Worm (Caenorhabditis elegans) whole organism, L2 larva: ENCODE measurements around the gene sdz-13.

ENCODE experiments used
- F13H6.1 ChIP-seq: sonication (generic microtip); optimal IDR thresholded peaks from 2 replicates; lab custom pipeline; 2016; ENCODE audit warnings: missing genetic modification characterization, missing compliant biosample characterization
- R02D3.7 ChIP-seq: fragments of 150-350 bp; optimal IDR thresholded peaks from 2 replicates; lab custom pipeline; 2014; ENCODE audit warnings: missing biosample characterization, missing genetic modification characterization
- Y55F3AM.14 ChIP-seq: fragments of 200-800 bp; sonication (Bioruptor generic); optimal IDR thresholded peaks from 2 replicates; lab custom pipeline; 2018; ENCODE audit warnings: mild to moderate bottlenecking, missing genetic modification characterization, missing compliant biosample characterization
- ZK546.5 ChIP-seq: sonication (generic microtip); optimal IDR thresholded peaks from 2 replicates; lab custom pipeline; 2017; ENCODE audit warnings: missing biosample characterization, missing genetic modification characterization
- aly-2 ChIP-seq: fragments of 150-350 bp; optimal IDR thresholded peaks from 2 replicates; lab custom pipeline; 2014; ENCODE audit warnings: missing biosample characterization, missing genetic modification characterization
- ama-1 ChIP-seq: fragments of 150-350 bp; optimal IDR thresholded peaks from 2 replicates; lab custom pipeline; 2018; ENCODE audit warnings: inconsistent platforms
- ceh-16 ChIP-seq: fragments of 150-350 bp; optimal IDR thresholded peaks from 2 replicates; lab custom pipeline; 2014; ENCODE audit warnings: missing biosample characterization, missing genetic modification characterization
- ceh-82 ChIP-seq: fragments of 150-350 bp; optimal IDR thresholded peaks from 2 replicates; lab custom pipeline; 2014; ENCODE audit warnings: missing biosample characterization, missing genetic modification characterization
- crh-2 ChIP-seq: sonication (generic microtip); optimal IDR thresholded peaks from 2 replicates; lab custom pipeline; 2017; ENCODE audit warnings: missing biosample characterization, missing genetic modification characterization
- dmd-4 ChIP-seq: sonication (generic microtip); optimal IDR thresholded peaks from 2 replicates; lab custom pipeline; 2017; ENCODE audit warnings: missing biosample characterization, missing genetic modification characterization
- egl-27 ChIP-seq: sonication (generic microtip); optimal IDR thresholded peaks from 3 replicates; lab custom pipeline; 2017; ENCODE audit warnings: missing biosample characterization, missing genetic modification reagents, missing genetic modification characterization
- elt-1 ChIP-seq: fragments of 150-350 bp; optimal IDR thresholded peaks from 2 replicates; lab custom pipeline; 2014; ENCODE audit warnings: missing biosample characterization, missing genetic modification characterization
- fos-1 ChIP-seq: fragments of 150-350 bp; optimal IDR thresholded peaks from 2 replicates; lab custom pipeline; 2014; ENCODE audit warnings: missing biosample characterization, missing genetic modification characterization
- gmeb-1 ChIP-seq: fragments of 150-350 bp; optimal IDR thresholded peaks from 2 replicates; lab custom pipeline; 2014; ENCODE audit warnings: missing biosample characterization, missing genetic modification characterization
- lin-39 ChIP-seq: fragments of 150-350 bp; optimal IDR thresholded peaks from 2 replicates; lab custom pipeline; 2014; ENCODE audit warnings: missing biosample characterization, missing genetic modification reagents, missing genetic modification characterization
- lsy-2 ChIP-seq, 2 experiments: fragments of 150-350 bp in 1 of 2; sonication (generic microtip) in 1 of 2; optimal IDR thresholded peaks; 2 replicates each; lab custom pipeline; 2014 to 2017; ENCODE audit warnings: missing biosample characterization in 2 of 2, missing genetic modification characterization in 2 of 2
- mbf-1 ChIP-seq: sonication (generic microtip); optimal IDR thresholded peaks from 2 replicates; lab custom pipeline; 2017; ENCODE audit warnings: missing biosample characterization, missing genetic modification characterization
- mdl-1 ChIP-seq, 2 experiments: fragments of 150-350 bp in 1 of 2; sonication (generic microtip) in 1 of 2; optimal IDR thresholded peaks; 2 replicates each; lab custom pipeline; 2017; ENCODE audit warnings: missing biosample characterization in 2 of 2, missing genetic modification characterization in 2 of 2
- nhr-11 ChIP-seq: fragments of 150-350 bp; optimal IDR thresholded peaks from 2 replicates; lab custom pipeline; 2014; ENCODE audit warnings: missing biosample characterization, missing genetic modification characterization
- nhr-12 ChIP-seq: fragments of 150-350 bp; optimal IDR thresholded peaks from 2 replicates; lab custom pipeline; 2014; ENCODE audit warnings: missing biosample characterization, missing genetic modification characterization
- nhr-21 ChIP-seq: fragments of 150-350 bp; optimal IDR thresholded peaks from 2 replicates; lab custom pipeline; 2014; ENCODE audit warnings: missing biosample characterization, missing genetic modification characterization
- nhr-23 ChIP-seq: fragments of 150-350 bp; optimal IDR thresholded peaks from 2 replicates; lab custom pipeline; 2014; ENCODE audit warnings: missing biosample characterization, missing genetic modification reagents, missing genetic modification characterization
- nhr-237 ChIP-seq: fragments of 150-350 bp; optimal IDR thresholded peaks from 2 replicates; lab custom pipeline; 2014; ENCODE audit warnings: missing biosample characterization, missing genetic modification characterization
- nhr-25 ChIP-seq: fragments of 150-350 bp; sonication (generic microtip); optimal IDR thresholded peaks from 3 replicates; lab custom pipeline; 2014; ENCODE audit warnings: missing biosample characterization, missing genetic modification characterization
- nhr-6 ChIP-seq: fragments of 150-350 bp; optimal IDR thresholded peaks from 2 replicates; lab custom pipeline; 2014; ENCODE audit warnings: missing biosample characterization, missing genetic modification characterization
- nhr-77 ChIP-seq: fragments of 150-350 bp; optimal IDR thresholded peaks from 2 replicates; lab custom pipeline; 2014; ENCODE audit warnings: missing biosample characterization, missing genetic modification characterization
- skn-1 ChIP-seq: sonication (generic microtip); optimal IDR thresholded peaks from 2 replicates; lab custom pipeline; 2017; ENCODE audit warnings: missing biosample characterization, missing genetic modification characterization
- sma-3 ChIP-seq: sonication (generic microtip); optimal IDR thresholded peaks from 2 replicates; lab custom pipeline; 2016; ENCODE audit warnings: missing genetic modification reagents, missing genetic modification characterization, missing compliant biosample characterization
- snpc-4 ChIP-seq: fragments of 150-350 bp; optimal IDR thresholded peaks from 2 replicates; lab custom pipeline; 2014; ENCODE audit warnings: missing biosample characterization, missing genetic modification characterization
- zag-1 ChIP-seq: fragments of 150-350 bp; optimal IDR thresholded peaks from 2 replicates; lab custom pipeline; 2014; ENCODE audit warnings: missing biosample characterization, missing genetic modification characterization
- ztf-1 ChIP-seq: fragments of 200-800 bp; sonication (Bioruptor generic); conservative IDR thresholded peaks from 2 replicates; pipeline ENCODE4 v1.3.6; 2022; ENCODE audit warnings: missing genetic modification characterization, missing compliant biosample characterization
- ztf-11 ChIP-seq: sonication (generic microtip); optimal IDR thresholded peaks from 2 replicates; lab custom pipeline; 2017; ENCODE audit warnings: missing biosample characterization, missing genetic modification characterization

Gene sdz-13

DNA sequence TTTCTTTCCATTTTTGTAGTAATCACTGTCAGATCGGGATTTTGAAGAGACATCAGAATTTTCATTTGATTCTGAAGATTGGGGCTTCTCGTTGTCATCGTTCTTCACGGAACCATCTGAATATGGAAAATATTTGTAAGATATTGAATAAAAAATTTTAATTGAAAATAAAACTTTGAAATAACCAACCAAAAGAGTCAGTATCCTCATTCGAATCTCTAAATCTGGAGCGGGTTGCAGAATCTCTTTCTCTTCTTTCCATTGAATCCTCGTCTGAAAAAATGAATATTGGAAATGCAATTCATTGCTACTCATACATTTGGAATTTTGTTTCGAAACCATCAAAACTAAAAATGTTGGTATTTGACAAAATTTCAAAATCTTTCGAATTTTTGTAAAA lies 18.7 kb upstream of the sdz-13 start:
- TF ChIP-seq skn-1 (no peak), ZK546.5 (tag; lab: Kevin White, UChicago) (no peak), crh-2 (tag; lab: Kevin White, UChicago) (no peak), aly-2 (tag; lab: Kevin White, UChicago) (no peak), elt-1 (tag; lab: Kevin White, UChicago) (no peak), ceh-16 (tag; lab: Kevin White, UChicago) (no peak), ztf-11 (no peak), Y55F3AM.14 (no peak), R02D3.7 (tag; lab: Kevin White, UChicago) (no peak), lsy-2 (tag; optimal IDR thresholded peaks at IDR 0.05; lab: Kevin White, UChicago) (no peak), nhr-11 (no peak), F13H6.1 (no peak), nhr-21 (no peak)

DNA sequence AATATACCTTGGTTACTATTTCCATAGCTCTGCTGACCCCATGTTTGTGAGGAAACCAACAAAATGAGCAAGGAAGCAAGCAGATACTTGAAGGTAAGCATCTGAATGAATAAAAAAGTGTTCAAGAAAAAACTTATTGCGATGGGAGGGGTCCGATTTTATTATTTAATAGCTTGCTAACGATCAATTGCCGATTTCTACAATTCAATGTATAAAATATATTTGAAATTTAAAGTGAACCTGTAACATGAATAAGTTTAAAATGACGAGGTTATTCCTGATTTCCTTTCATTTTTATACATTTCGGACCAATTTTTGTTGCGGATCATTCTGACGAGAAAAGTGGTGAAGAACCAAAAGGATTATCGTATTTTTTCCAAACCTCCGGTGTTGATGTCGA lies 17.1 kb upstream of the sdz-13 start, which contains the start of gene srlf-13:
TSS of gene srlf-13 (minus strand) at position 101 of the 400 bp plus-strand sequence.
- TF ChIP-seq lin-39 (tag; lab: Kevin White, UChicago) (no peak), ama-1 (no peak), mdl-1 (tag; optimal IDR thresholded peaks at IDR 0.05; lab: Kevin White, UChicago) (no peak), nhr-237 (tag; lab: Kevin White, UChicago) (no peak), nhr-77 (tag; lab: Kevin White, UChicago) (no peak), dmd-4 (tag; lab: Kevin White, UChicago) (no peak), nhr-6 (no peak), nhr-25 (tag; lab: Kevin White, UChicago) (no peak), ceh-16 (tag; lab: Kevin White, UChicago) (no peak), aly-2 (tag; lab: Kevin White, UChicago) (no peak), nhr-23 (no peak), snpc-4 (tag; lab: Kevin White, UChicago) (no peak), ZK546.5 (tag; lab: Kevin White, UChicago) (no peak), ztf-11 (no peak), zag-1 (tag; lab: Kevin White, UChicago) (no peak), nhr-12 (tag; lab: Kevin White, UChicago) (no peak), mbf-1 (tag; lab: Kevin White, UChicago) (no peak), egl-27 (no peak), sma-3 (GFP tag; lab: Kevin White, UChicago) (no peak), ztf-1 (no peak)

DNA sequence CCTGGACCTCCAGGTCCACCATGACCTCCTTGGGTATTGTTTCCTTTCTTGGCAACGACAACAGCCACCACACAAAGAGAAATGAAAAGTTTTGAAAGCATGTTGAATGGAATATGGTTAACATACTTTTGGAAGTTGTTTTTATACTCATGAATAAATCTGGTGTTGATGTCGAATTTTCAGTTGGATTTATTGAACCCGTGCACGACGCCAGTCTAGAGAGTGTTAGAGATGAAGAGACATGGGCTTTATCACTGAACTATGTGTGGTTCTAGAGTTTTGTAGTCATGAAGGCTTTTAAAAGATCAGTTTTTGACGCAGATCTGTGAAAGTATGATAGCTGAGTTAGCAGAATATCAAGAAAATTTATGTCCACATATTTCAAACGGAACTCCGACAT lies 14.8 kb upstream of the sdz-13 start, which contains the start of gene srlf-14:
TSS of gene srlf-14 (minus strand) at position 101 of the 400 bp plus-strand sequence.
- TF ChIP-seq ceh-82 (no peak), fos-1 (tag; lab: Kevin White, UChicago) (no peak), gmeb-1 (tag; lab: Kevin White, UChicago) (no peak), mbf-1 (tag; lab: Kevin White, UChicago) (no peak), ztf-11 (no peak)
- TF ChIP-seq, all 48 proteins: peak for 0

DNA sequence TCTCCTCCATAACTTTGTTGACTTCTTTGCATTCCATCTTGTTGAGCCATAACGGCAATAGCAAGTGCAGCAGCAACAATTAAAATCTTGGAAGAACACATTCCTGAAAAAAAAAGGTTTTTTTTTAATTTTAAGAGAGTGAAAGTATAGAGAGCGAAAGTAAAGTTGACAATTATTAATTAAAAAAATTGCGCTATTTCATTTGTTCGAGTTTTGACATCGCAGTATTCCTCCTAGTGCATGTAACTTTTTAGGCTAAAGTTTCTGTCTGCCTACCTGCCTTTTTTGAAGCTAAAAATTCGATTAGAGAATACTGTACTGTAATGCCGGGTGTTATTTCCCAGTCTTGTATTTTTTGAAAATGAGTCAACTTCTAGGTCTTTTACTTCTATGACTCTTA lies 12.6 kb upstream of the sdz-13 start, which contains the start of gene srlf-12:
TSS of gene srlf-12 (minus strand) at position 101 of the 400 bp plus-strand sequence.
- no peak for TF ChIP-seq nhr-6

DNA sequence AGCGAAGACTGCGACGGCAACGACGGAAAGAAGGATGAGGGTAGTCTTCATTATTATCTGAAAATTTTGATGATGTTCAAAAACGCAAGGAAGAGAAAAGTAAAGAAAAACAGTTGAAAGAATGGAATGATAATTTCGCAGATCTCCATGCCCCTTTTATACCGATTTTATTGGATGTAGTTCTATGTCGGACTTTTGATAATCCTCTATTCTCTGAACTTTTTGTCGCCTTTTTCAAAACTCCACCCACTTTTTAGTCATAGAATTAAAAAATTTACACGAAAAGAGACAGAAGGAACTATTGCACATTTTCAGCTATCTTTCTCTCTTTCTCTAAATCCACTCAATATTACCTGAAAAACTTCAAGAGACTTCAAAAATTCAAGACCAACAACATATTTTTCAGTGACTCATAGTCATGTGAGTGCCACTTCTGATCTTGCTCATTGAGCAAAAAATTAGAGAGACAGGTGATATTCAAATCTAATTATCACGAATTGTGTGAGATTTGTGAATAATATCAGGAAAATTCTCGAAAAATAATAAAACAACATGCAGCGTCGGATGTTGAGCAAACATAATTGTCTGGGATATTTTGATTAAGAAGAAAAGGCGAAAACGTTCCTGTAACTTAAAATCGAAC lies 10.5 kb upstream of the sdz-13 start, which contains the start of gene F13E9.15:
TSS of gene F13E9.15 (minus strand) at position 51 of the 643 bp plus-strand sequence.
- TF ChIP-seq nhr-237 (tag; lab: Kevin White, UChicago) (no peak), ceh-16 (tag; lab: Kevin White, UChicago) (no peak), nhr-12 (tag; lab: Kevin White, UChicago) (no peak), R02D3.7 (tag; lab: Kevin White, UChicago) (no peak)
- TF ChIP-seq, all 48 proteins: peak for 0

DNA sequence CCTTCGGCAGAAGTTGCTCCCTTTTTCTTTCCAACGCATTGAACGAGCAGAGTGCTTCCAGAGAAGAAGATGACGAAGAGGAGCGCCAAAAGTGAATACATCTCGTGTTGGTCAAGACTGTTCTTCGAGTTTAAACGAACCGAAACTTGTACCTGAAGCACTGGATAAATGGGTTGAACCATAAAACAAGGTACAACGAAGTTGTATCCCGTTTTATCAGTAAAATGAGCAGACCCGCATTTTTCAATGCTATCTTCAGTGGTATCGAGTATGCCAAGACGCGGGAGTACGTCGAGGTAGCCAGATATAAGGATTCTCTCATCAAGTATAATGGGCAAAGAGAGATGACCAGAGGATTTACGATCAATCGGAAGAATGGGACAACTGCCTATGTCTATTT lies 7.8 kb upstream of the sdz-13 start, which contains the start of gene F13E9.16:
TSS of gene F13E9.16 (minus strand) at position 101 of the 400 bp plus-strand sequence.
- TF ChIP-seq ceh-82 (no peak), R02D3.7 (tag; lab: Kevin White, UChicago) (no peak), nhr-77 (tag; lab: Kevin White, UChicago) (no peak)
